Fruit fly (Drosophila melanogaster) whole organism, embryonic: ENCODE measurements around the gene CG15742.

Experiments used
- Ada2b ChIP-seq: fragments of 200-800 bp; sonication (Bioruptor generic); IDR thresholded peaks from 2 replicates; pipeline ENCODE4 v1.3.6; 2022; ENCODE audit warnings: missing biosample characterization, missing genetic modification characterization
- CG10431 ChIP-seq: fragments of 200-800 bp; sonication (Bioruptor generic); optimal IDR thresholded peaks from 3 replicates; lab custom pipeline; 2018; ENCODE audit warnings: missing biosample characterization, mild to moderate bottlenecking, missing genetic modification characterization
- CG10462 ChIP-seq: fragments of 200-800 bp; sonication (Bioruptor generic); optimal IDR thresholded peaks from 2 replicates; lab custom pipeline; 2016; ENCODE audit warnings: missing biosample characterization, missing genetic modification characterization
- CG10654 ChIP-seq: fragments of 200-800 bp; sonication (Bioruptor generic); optimal IDR thresholded peaks from 2 replicates; lab custom pipeline; 2016; ENCODE audit warnings: missing biosample characterization, missing genetic modification characterization
- CG14441 ChIP-seq: fragments of 200-800 bp; sonication (Bioruptor generic); IDR thresholded peaks from 2 replicates; pipeline ENCODE4 v1.3.6; 2022; ENCODE audit warnings: missing biosample characterization, missing genetic modification characterization
- CG15073 ChIP-seq: fragments of 200-800 bp; sonication (Bioruptor generic); optimal IDR thresholded peaks from 2 replicates; lab custom pipeline; 2016; ENCODE audit warnings: missing biosample characterization, missing genetic modification characterization
- CG16813 ChIP-seq: fragments of 200-800 bp; sonication (Bioruptor generic); IDR thresholded peaks from 3 replicates; pipeline ENCODE4 v1.3.6; 2022; ENCODE audit warnings: missing biosample characterization, missing genetic modification characterization; ENCODE audit not compliant: partially characterized antibody
- CG17829 ChIP-seq: fragments of 200-800 bp; optimal IDR thresholded peaks from 2 replicates; lab custom pipeline; 2019; ENCODE audit warnings: missing biosample characterization, mild to moderate bottlenecking, missing genetic modification characterization, moderate library complexity
- CG2202 ChIP-seq: fragments of 200-800 bp; sonication (Bioruptor generic); optimal IDR thresholded peaks from 2 replicates; lab custom pipeline; 2018; ENCODE audit warnings: missing biosample characterization, mild to moderate bottlenecking, missing genetic modification characterization
- CG34376 ChIP-seq: fragments of 200-800 bp; sonication (Bioruptor generic); optimal IDR thresholded peaks from 2 replicates; lab custom pipeline; 2018; ENCODE audit warnings: missing biosample characterization, mild to moderate bottlenecking, missing genetic modification characterization
- CG43689 ChIP-seq: fragments of 200-800 bp; sonication (Bioruptor generic); IDR thresholded peaks from 2 replicates; pipeline ENCODE4 v1.3.6; 2022; ENCODE audit warnings: missing biosample characterization, missing genetic modification characterization
- CG5180 ChIP-seq: fragments of 200-800 bp; sonication (Bioruptor generic); optimal IDR thresholded peaks from 3 replicates; lab custom pipeline; 2017; ENCODE audit warnings: missing biosample characterization, missing genetic modification characterization, mild to moderate bottlenecking, moderate library complexity, missing genetic modification reagents
- CG6254 ChIP-seq: fragments of 200-800 bp; sonication (Bioruptor generic); optimal IDR thresholded peaks from 3 replicates; lab custom pipeline; 2017; ENCODE audit warnings: mild to moderate bottlenecking, missing biosample characterization, missing genetic modification reagents, missing genetic modification characterization
- CG6791 ChIP-seq: fragments of 200-800 bp; sonication (Bioruptor generic); IDR thresholded peaks from 3 replicates; pipeline ENCODE4 v1.3.6; 2022; ENCODE audit warnings: missing biosample characterization, missing genetic modification characterization; ENCODE audit not compliant: partially characterized antibody
- CG6854 ChIP-seq: fragments of 200-800 bp; sonication (Bioruptor generic); optimal IDR thresholded peaks from 3 replicates; lab custom pipeline; 2017; ENCODE audit warnings: missing biosample characterization, mild to moderate bottlenecking, missing genetic modification characterization
- CG9817 ChIP-seq: fragments of 200-800 bp; sonication (Bioruptor generic); optimal IDR thresholded peaks from 2 replicates; lab custom pipeline; 2018; ENCODE audit warnings: missing biosample characterization, mild to moderate bottlenecking, missing genetic modification characterization, moderate library complexity
- Dp ChIP-seq: fragments of 200-800 bp; sonication (Bioruptor generic); optimal IDR thresholded peaks from 2 replicates; lab custom pipeline; 2018; ENCODE audit warnings: missing biosample characterization, mild to moderate bottlenecking, missing genetic modification characterization, moderate library complexity
- E2f1 ChIP-seq: fragments of 200-800 bp; sonication (Bioruptor generic); IDR thresholded peaks from 2 replicates; pipeline ENCODE4 v1.3.6; 2022; ENCODE audit warnings: missing biosample characterization, missing genetic modification characterization
- Fer3 ChIP-seq: fragments of 200-800 bp; sonication (Bioruptor generic); optimal IDR thresholded peaks from 2 replicates; lab custom pipeline; 2018; ENCODE audit warnings: missing biosample characterization, mild to moderate bottlenecking, missing genetic modification characterization, moderate library complexity
- Gug ChIP-seq: fragments of 200-800 bp; sonication (Bioruptor generic); IDR thresholded peaks from 4 replicates; pipeline ENCODE4 v1.3.6; 2022; ENCODE audit warnings: missing biosample characterization, missing genetic modification characterization
- HLH3B ChIP-seq: fragments of 200-800 bp; sonication (Bioruptor generic); IDR thresholded peaks from 2 replicates; pipeline ENCODE4 v1.3.6; 2022; ENCODE audit warnings: missing biosample characterization, missing genetic modification characterization
- Hr39 ChIP-seq: fragments of >200 bp; optimal IDR thresholded peaks from 2 replicates; lab custom pipeline; 2017
- Hsf ChIP-seq: fragments of 200-800 bp; sonication (Bioruptor generic); optimal IDR thresholded peaks from 3 replicates; lab custom pipeline; 2016; ENCODE audit warnings: missing biosample characterization, missing genetic modification characterization
- Lhr ChIP-seq: fragments of 200-800 bp; sonication (Bioruptor generic); optimal IDR thresholded peaks from 3 replicates; lab custom pipeline; 2017; ENCODE audit warnings: mild to moderate bottlenecking, missing biosample characterization, missing genetic modification reagents, missing genetic modification characterization
- Mad ChIP-seq: fragments of 200-800 bp; sonication (Bioruptor generic); optimal IDR thresholded peaks from 2 replicates; lab custom pipeline; 2016; ENCODE audit warnings: missing biosample characterization, missing genetic modification characterization
- Optix ChIP-seq: fragments of 200-800 bp; sonication (Bioruptor generic); IDR thresholded peaks from 3 replicates; pipeline ENCODE4 v1.3.6; 2022; ENCODE audit warnings: missing biosample characterization, missing genetic modification characterization
- Sry-δ ChIP-seq: fragments of 200-800 bp; sonication (Bioruptor generic); optimal IDR thresholded peaks from 2 replicates; lab custom pipeline; 2016; ENCODE audit warnings: missing biosample characterization, missing genetic modification characterization
- Ssrp ChIP-seq: fragments of 200-800 bp; sonication (Bioruptor generic); optimal IDR thresholded peaks from 2 replicates; lab custom pipeline; 2018; ENCODE audit warnings: missing biosample characterization, mild to moderate bottlenecking, missing genetic modification characterization, moderate library complexity
- Xbp1 ChIP-seq: fragments of 200-800 bp; sonication (Bioruptor generic); optimal IDR thresholded peaks from 3 replicates; lab custom pipeline; 2016; ENCODE audit warnings: missing biosample characterization, mild to moderate bottlenecking, missing genetic modification characterization
- Xrp1 ChIP-seq: fragments of 200-800 bp; sonication (Bioruptor generic); IDR thresholded peaks from 2 replicates; pipeline ENCODE4 v1.3.6; 2022; ENCODE audit warnings: missing biosample characterization, missing genetic modification characterization
- al ChIP-seq: fragments of 200-800 bp; sonication (Bioruptor generic); IDR thresholded peaks from 2 replicates; pipeline ENCODE4 v1.3.6; 2022; ENCODE audit warnings: missing biosample characterization, missing genetic modification characterization
- cg ChIP-seq: fragments of 200-800 bp; sonication (Bioruptor generic); optimal IDR thresholded peaks from 3 replicates; lab custom pipeline; 2019; ENCODE audit warnings: missing biosample characterization, mild to moderate bottlenecking, missing genetic modification characterization, moderate library complexity
- chn ChIP-seq: fragments of 200-800 bp; sonication (Bioruptor generic); optimal IDR thresholded peaks from 2 replicates; lab custom pipeline; 2016; ENCODE audit warnings: missing biosample characterization, missing genetic modification characterization
- crol ChIP-seq: fragments of 200-800 bp; sonication (Bioruptor generic); IDR thresholded peaks from 2 replicates; pipeline ENCODE4 v1.3.6; 2022; ENCODE audit warnings: missing biosample characterization, missing genetic modification characterization
- dan ChIP-seq: fragments of 200-800 bp; sonication (Bioruptor generic); IDR thresholded peaks from 2 replicates; pipeline ENCODE4 v1.3.6; 2022; ENCODE audit warnings: missing biosample characterization, missing genetic modification characterization
- dm ChIP-seq: fragments of 200-800 bp; sonication (Bioruptor generic); optimal IDR thresholded peaks from 3 replicates; lab custom pipeline; 2016; ENCODE audit warnings: missing biosample characterization, missing genetic modification characterization
- dmrt11E ChIP-seq: fragments of 200-800 bp; sonication (Bioruptor generic); optimal IDR thresholded peaks from 3 replicates; lab custom pipeline; 2018; ENCODE audit warnings: missing biosample characterization, mild to moderate bottlenecking, missing genetic modification characterization, moderate library complexity
- en ChIP-seq: fragments of 200-800 bp; sonication (Bioruptor generic); optimal IDR thresholded peaks from 2 replicates; lab custom pipeline; 2016; ENCODE audit warnings: missing biosample characterization, missing genetic modification characterization
- gro ChIP-seq: fragments of 200-800 bp; sonication (Bioruptor generic); optimal IDR thresholded peaks from 2 replicates; lab custom pipeline; 2016; ENCODE audit warnings: missing biosample characterization, missing genetic modification characterization
- ham ChIP-seq: fragments of 200-800 bp; sonication (Bioruptor generic); IDR thresholded peaks from 2 replicates; pipeline ENCODE4 v1.3.6; 2022; ENCODE audit warnings: missing biosample characterization, missing genetic modification characterization
- her ChIP-seq: fragments of 200-800 bp; sonication (Bioruptor generic); optimal IDR thresholded peaks from 2 replicates; lab custom pipeline; 2016; ENCODE audit warnings: missing biosample characterization, missing genetic modification characterization
- insv ChIP-seq, 2 experiments: fragments of 200-800 bp; sonication (Bioruptor generic); optimal IDR thresholded peaks; 3 replicates each; lab custom pipeline; 2016 to 2018; ENCODE audit warnings: missing biosample characterization in 2 of 2, missing genetic modification characterization in 2 of 2
- lab ChIP-seq: fragments of 200-800 bp; sonication (Bioruptor generic); optimal IDR thresholded peaks from 3 replicates; lab custom pipeline; 2017; ENCODE audit warnings: missing biosample characterization, missing genetic modification characterization, mild to moderate bottlenecking, moderate library complexity, missing genetic modification reagents
- lmd ChIP-seq: fragments of 200-800 bp; sonication (Bioruptor generic); IDR thresholded peaks from 2 replicates; pipeline ENCODE4 v1.3.6; 2022; ENCODE audit warnings: missing biosample characterization, missing genetic modification characterization
- mam ChIP-seq: fragments of 200-800 bp; sonication (Bioruptor generic); optimal IDR thresholded peaks from 3 replicates; lab custom pipeline; 2016; ENCODE audit warnings: missing biosample characterization, missing genetic modification characterization
- peb ChIP-seq: fragments of 200-800 bp; sonication (Bioruptor generic); IDR thresholded peaks from 2 replicates; pipeline ENCODE4 v1.3.6; 2022; ENCODE audit warnings: missing biosample characterization, missing genetic modification characterization
- repo ChIP-seq: fragments of 200-800 bp; sonication (Bioruptor generic); optimal IDR thresholded peaks from 2 replicates; lab custom pipeline; 2016; ENCODE audit warnings: missing biosample characterization, missing genetic modification characterization
- row ChIP-seq: fragments of 200-800 bp; sonication (Bioruptor generic); IDR thresholded peaks from 3 replicates; pipeline ENCODE4 v1.3.6; 2022; ENCODE audit warnings: missing biosample characterization, missing genetic modification characterization
- sim ChIP-seq: fragments of 200-800 bp; sonication (Bioruptor generic); IDR thresholded peaks from 2 replicates; pipeline ENCODE4 v1.3.6; 2022; ENCODE audit warnings: missing biosample characterization, missing genetic modification characterization
- slp2 ChIP-seq: fragments of 200-800 bp; sonication (Bioruptor generic); optimal IDR thresholded peaks from 2 replicates; lab custom pipeline; 2016; ENCODE audit warnings: missing biosample characterization, missing genetic modification characterization
- toy ChIP-seq: fragments of 200-800 bp; sonication (Bioruptor generic); IDR thresholded peaks from 2 replicates; pipeline ENCODE4 v1.3.6; 2022; ENCODE audit warnings: missing biosample characterization, missing genetic modification characterization
- zen ChIP-seq: fragments of 200-800 bp; sonication (Bioruptor generic); optimal IDR thresholded peaks from 3 replicates; lab custom pipeline; 2018; ENCODE audit warnings: missing biosample characterization, mild to moderate bottlenecking, missing genetic modification characterization, moderate library complexity
- zf30C ChIP-seq: fragments of 200-800 bp; sonication (Bioruptor generic); optimal IDR thresholded peaks from 3 replicates; lab custom pipeline; 2018; ENCODE audit warnings: missing biosample characterization, mild to moderate bottlenecking, missing genetic modification characterization

The CG15742 gene

DNA sequence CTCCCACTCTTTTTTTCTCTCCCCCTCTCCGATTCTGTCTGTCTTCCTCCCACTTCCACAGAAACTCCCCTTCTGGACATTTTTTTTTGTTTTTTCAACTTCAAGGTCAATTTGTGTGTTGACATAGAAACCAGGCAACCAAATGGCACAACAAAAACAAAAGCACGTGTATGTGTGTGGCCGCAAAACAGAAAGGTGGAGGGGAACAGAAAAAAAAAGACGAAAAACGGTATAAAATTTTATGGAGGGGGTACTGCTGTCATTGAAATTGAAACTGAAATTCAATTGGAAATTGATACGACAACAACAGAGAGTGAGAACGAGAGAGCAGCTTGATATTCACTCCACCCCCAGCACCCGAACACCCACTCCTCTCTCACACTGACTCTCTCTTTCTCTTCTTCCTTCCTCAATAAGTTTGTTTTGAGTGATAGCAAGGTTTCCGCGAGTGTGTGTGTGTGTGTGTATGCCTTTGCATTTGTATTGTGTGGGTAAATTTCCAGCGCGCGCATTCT, 20.2 kb upstream of the CG15742 start (continued):
- no peak for TF ChIP-seq Xbp1 (GFP tag; lab: Kevin White, UChicago)
- no peak for TF ChIP-seq her (GFP tag; lab: Kevin White, UChicago)
- TF ChIP-seq CG16813 = no peak
- no peak for TF ChIP-seq CG17829
- no peak for TF ChIP-seq CG6254 (GFP tag; lab: Kevin White, UChicago)
- peak; percentile 37; the same call in 1 of the 2 replicates for TF ChIP-seq crol
- no peak for TF ChIP-seq zf30C (GFP tag; lab: Kevin White, UChicago)
- no peak for TF ChIP-seq slp2 (GFP tag; lab: Kevin White, UChicago)
- no peak for TF ChIP-seq lmd (GFP tag; lab: Robert Waterston, UW)
- TF ChIP-seq Lhr (GFP tag; lab: Kevin White, UChicago) = no peak
- peak in 1 of 2 experiments; percentile 61 for TF ChIP-seq insv (GFP tag; optimal IDR thresholded peaks at IDR 0.05; lab: Kevin White, UChicago)
- TF ChIP-seq dmrt11E (tag; lab: Kevin White, UChicago) = no peak
- TF ChIP-seq chn (GFP tag; lab: Kevin White, UChicago) = no peak
- TF ChIP-seq zen (tag; lab: Kevin White, UChicago) = no peak
- TF ChIP-seq Ssrp (tag; lab: Kevin White, UChicago) = no peak
- no peak for TF ChIP-seq CG10431 (GFP tag; lab: Kevin White, UChicago)
- TF ChIP-seq Hsf = no peak
- TF ChIP-seq CG15073 = no peak
- no peak for TF ChIP-seq toy (GFP tag; lab: Robert Waterston, UW)
- no peak for TF ChIP-seq Dp (GFP tag; lab: Kevin White, UChicago)
- TF ChIP-seq Sry-δ = no peak
- no peak for TF ChIP-seq ham (GFP tag; lab: Robert Waterston, UW)
- no peak for TF ChIP-seq dm (GFP tag; lab: Kevin White, UChicago)
- no peak for TF ChIP-seq CG5180 (GFP tag; lab: Kevin White, UChicago)
- TF ChIP-seq CG2202 = no peak
- peak; percentile 12; the same call in 1 of the 3 replicates for TF ChIP-seq row
- TF ChIP-seq CG14441 = no peak
- TF ChIP-seq Hr39 (lab: Kevin White, UChicago) = no peak
- no peak for TF ChIP-seq HLH3B (GFP tag; lab: Robert Waterston, UW)
- no peak for TF ChIP-seq CG9817
- TF ChIP-seq cg (GFP tag; lab: Kevin White, UChicago) = peak; percentile 81
- TF ChIP-seq en (GFP tag; lab: Kevin White, UChicago) = no peak
- TF ChIP-seq CG10654 (GFP tag; lab: Kevin White, UChicago) = no peak
- no peak for TF ChIP-seq CG43689
- TF ChIP-seq Mad = no peak
- no peak for TF ChIP-seq mam (GFP tag; lab: Kevin White, UChicago)
- no peak for TF ChIP-seq al (GFP tag; lab: Robert Waterston, UW)
- no peak for TF ChIP-seq gro
- no peak for TF ChIP-seq CG10462 (GFP tag; lab: Kevin White, UChicago)
- no peak for TF ChIP-seq repo
- no peak for TF ChIP-seq Ada2b (GFP tag; lab: Robert Waterston, UW)
- TF ChIP-seq E2f1 (GFP tag; lab: Robert Waterston, UW) = no peak
- no peak for TF ChIP-seq Xrp1
- no peak for TF ChIP-seq Fer3 (tag; lab: Kevin White, UChicago)
- peak; percentile 6 for TF ChIP-seq lab (GFP tag; lab: Kevin White, UChicago)
- TF ChIP-seq CG34376 (GFP tag; lab: Kevin White, UChicago) = peak; percentile 49
- TF ChIP-seq CG6791 = no peak
- no peak for TF ChIP-seq peb (GFP tag; lab: Robert Waterston, UW)
- no peak for TF ChIP-seq sim (GFP tag; lab: Robert Waterston, UW)
- no peak for TF ChIP-seq Optix
- no peak for TF ChIP-seq Gug (GFP tag; lab: Robert Waterston, UW)
- TF ChIP-seq dan (GFP tag; lab: Robert Waterston, UW) = no peak
- TF ChIP-seq CG6854 = no peak
